Fruit fly (Drosophila melanogaster) whole organism, embryonic: ENCODE measurements around the gene CG33543.

Experiments
- Abd-B ChIP-seq: fragments of 200-800 bp; sonication (Bioruptor generic); optimal IDR thresholded peaks from 2 replicates; lab custom pipeline; 2018; ENCODE audit warnings: missing biosample characterization, mild to moderate bottlenecking, missing genetic modification characterization, moderate library complexity
- Blimp-1 ChIP-seq: fragments of 200-800 bp; sonication (Bioruptor generic); optimal IDR thresholded peaks from 3 replicates; lab custom pipeline; 2018; ENCODE audit warnings: missing biosample characterization, missing genetic modification characterization, mild to moderate bottlenecking, moderate library complexity, missing genetic modification reagents
- CG10209 ChIP-seq: fragments of 200-800 bp; sonication (Bioruptor generic); optimal IDR thresholded peaks from 3 replicates; lab custom pipeline; 2017; ENCODE audit warnings: missing biosample characterization, mild to moderate bottlenecking, missing genetic modification characterization, missing genetic modification reagents
- CG10267 ChIP-seq: fragments of 200-800 bp; sonication (Bioruptor generic); optimal IDR thresholded peaks from 2 replicates; lab custom pipeline; 2018; ENCODE audit warnings: missing biosample characterization, mild to moderate bottlenecking, missing genetic modification characterization, moderate library complexity
- CG10274 ChIP-seq: fragments of 200-800 bp; sonication (Bioruptor generic); optimal IDR thresholded peaks from 3 replicates; lab custom pipeline; 2017; ENCODE audit warnings: missing biosample characterization, mild to moderate bottlenecking, missing genetic modification characterization
- CG12219 ChIP-seq: fragments of 200-800 bp; sonication (Bioruptor generic); optimal IDR thresholded peaks from 3 replicates; lab custom pipeline; 2018; ENCODE audit warnings: missing biosample characterization, mild to moderate bottlenecking, missing genetic modification characterization
- CG1233 ChIP-seq: fragments of 200-800 bp; sonication (Bioruptor generic); optimal IDR thresholded peaks from 4 replicates; lab custom pipeline; 2018; ENCODE audit warnings: missing biosample characterization, mild to moderate bottlenecking, missing genetic modification characterization
- CG14050 ChIP-seq: fragments of 200-800 bp; sonication (Bioruptor generic); IDR thresholded peaks from 3 replicates; pipeline ENCODE4 v1.3.6; 2022; ENCODE audit warnings: missing biosample characterization, missing genetic modification characterization
- CG14710 ChIP-seq: fragments of 200-800 bp; sonication (Bioruptor generic); optimal IDR thresholded peaks from 3 replicates; lab custom pipeline; 2019; ENCODE audit warnings: missing biosample characterization, mild to moderate bottlenecking, missing genetic modification characterization, moderate library complexity
- CG14860 ChIP-seq: fragments of 200-800 bp; sonication (Bioruptor generic); IDR thresholded peaks from 3 replicates; pipeline ENCODE4 v1.3.6; 2022; ENCODE audit warnings: missing biosample characterization, missing genetic modification characterization; ENCODE audit not compliant: partially characterized antibody
- CG15696 ChIP-seq: fragments of 200-800 bp; sonication (Bioruptor generic); optimal IDR thresholded peaks from 2 replicates; lab custom pipeline; 2019; ENCODE audit warnings: missing biosample characterization, mild to moderate bottlenecking, missing genetic modification characterization, moderate library complexity
- CG17568 ChIP-seq: fragments of 200-800 bp; sonication (Bioruptor generic); optimal IDR thresholded peaks from 2 replicates; lab custom pipeline; 2018; ENCODE audit warnings: missing biosample characterization, mild to moderate bottlenecking, missing genetic modification characterization, moderate library complexity
- CG17829 ChIP-seq: fragments of 200-800 bp; optimal IDR thresholded peaks from 2 replicates; lab custom pipeline; 2019; ENCODE audit warnings: missing biosample characterization, mild to moderate bottlenecking, missing genetic modification characterization, moderate library complexity
- CG18262 ChIP-seq: fragments of 200-800 bp; optimal IDR thresholded peaks from 3 replicates; lab custom pipeline; 2019; ENCODE audit warnings: missing biosample characterization, mild to moderate bottlenecking, missing genetic modification characterization, moderate library complexity
- CG34224 ChIP-seq: fragments of 200-800 bp; sonication (Bioruptor generic); IDR thresholded peaks from 3 replicates; pipeline ENCODE4 v1.3.6; 2022; ENCODE audit warnings: missing biosample characterization, missing genetic modification characterization; ENCODE audit not compliant: partially characterized antibody
- CG4820 ChIP-seq: fragments of 200-800 bp; sonication (Bioruptor generic); optimal IDR thresholded peaks from 3 replicates; lab custom pipeline; 2016; ENCODE audit warnings: missing biosample characterization, missing genetic modification characterization
- CG5180 ChIP-seq: fragments of 200-800 bp; sonication (Bioruptor generic); optimal IDR thresholded peaks from 3 replicates; lab custom pipeline; 2017; ENCODE audit warnings: missing biosample characterization, missing genetic modification characterization, mild to moderate bottlenecking, moderate library complexity, missing genetic modification reagents
- CG7839 ChIP-seq: fragments of 200-800 bp; sonication (Bioruptor generic); optimal IDR thresholded peaks from 3 replicates; lab custom pipeline; 2018; ENCODE audit warnings: missing biosample characterization, mild to moderate bottlenecking, missing genetic modification characterization, moderate library complexity
- CG8290 ChIP-seq, 3 experiments: fragments of 200-800 bp; sonication (Bioruptor generic); optimal IDR thresholded peaks; 2 replicates each; lab custom pipeline; 2016 to 2019; ENCODE audit warnings: missing biosample characterization in 3 of 3, missing genetic modification characterization in 3 of 3, mild to moderate bottlenecking in 2 of 3, moderate library complexity in 1 of 3
- CHES-1-like ChIP-seq: fragments of 200-800 bp; sonication (Bioruptor generic); optimal IDR thresholded peaks from 2 replicates; lab custom pipeline; 2016; ENCODE audit warnings: missing biosample characterization, missing genetic modification characterization
- CoRest ChIP-seq: fragments of 200-800 bp; sonication (Bioruptor generic); optimal IDR thresholded peaks from 3 replicates; lab custom pipeline; 2018; ENCODE audit warnings: missing biosample characterization, mild to moderate bottlenecking, missing genetic modification characterization, moderate library complexity
- Dref ChIP-seq: fragments of 200-800 bp; sonication (Bioruptor generic); IDR thresholded peaks from 2 replicates; pipeline ENCODE4 v1.3.6; 2022; ENCODE audit warnings: missing biosample characterization, missing genetic modification characterization
- GATAe ChIP-seq: fragments of 200-800 bp; sonication (Bioruptor generic); conservative IDR thresholded peaks from 2 replicates; pipeline ENCODE4 v1.3.6; 2022; ENCODE audit warnings: missing biosample characterization, missing genetic modification characterization
- HmgZ ChIP-seq: fragments of 200-800 bp; sonication (Bioruptor generic); optimal IDR thresholded peaks from 2 replicates; lab custom pipeline; 2018; ENCODE audit warnings: missing biosample characterization, mild to moderate bottlenecking, missing genetic modification characterization
- Kr ChIP-seq: fragments of 200-800 bp; sonication (Bioruptor generic); optimal IDR thresholded peaks from 2 replicates; lab custom pipeline; 2017; ENCODE audit warnings: missing biosample characterization, mild to moderate bottlenecking, missing genetic modification characterization
- Med ChIP-seq: fragments of 200-800 bp; sonication (Bioruptor generic); peaks from one replicate; lab custom pipeline; 2016; ENCODE audit warnings: missing biosample characterization, missing genetic modification characterization, mild to moderate bottlenecking, inconsistent platforms, moderate library complexity
- Opbp ChIP-seq: fragments of 200-800 bp; sonication (Bioruptor generic); IDR thresholded peaks from 3 replicates; pipeline ENCODE4 v1.3.6; 2022; ENCODE audit warnings: missing biosample characterization, missing genetic modification characterization; ENCODE audit not compliant: partially characterized antibody
- Ptx1 ChIP-seq: fragments of 200-800 bp; sonication (Bioruptor generic); IDR thresholded peaks from 2 replicates; pipeline ENCODE4 v1.3.6; 2022; ENCODE audit warnings: missing biosample characterization, missing genetic modification characterization
- Rfx ChIP-seq: fragments of 200-800 bp; sonication (Bioruptor generic); IDR thresholded peaks from 2 replicates; pipeline ENCODE4 v1.3.6; 2022; ENCODE audit warnings: missing biosample characterization, missing genetic modification characterization
- Scr ChIP-seq: fragments of 200-800 bp; sonication (Bioruptor generic); IDR thresholded peaks from 2 replicates; pipeline ENCODE4 v1.3.6; 2022; ENCODE audit warnings: missing biosample characterization, missing genetic modification characterization; ENCODE audit not compliant: partially characterized antibody
- Ssrp ChIP-seq: fragments of 200-800 bp; sonication (Bioruptor generic); optimal IDR thresholded peaks from 2 replicates; lab custom pipeline; 2018; ENCODE audit warnings: missing biosample characterization, mild to moderate bottlenecking, missing genetic modification characterization, moderate library complexity
- Xrp1 ChIP-seq: fragments of 200-800 bp; sonication (Bioruptor generic); IDR thresholded peaks from 2 replicates; pipeline ENCODE4 v1.3.6; 2022; ENCODE audit warnings: missing biosample characterization, missing genetic modification characterization
- al ChIP-seq: fragments of 200-800 bp; sonication (Bioruptor generic); IDR thresholded peaks from 2 replicates; pipeline ENCODE4 v1.3.6; 2022; ENCODE audit warnings: missing biosample characterization, missing genetic modification characterization
- br ChIP-seq: fragments of >200 bp; optimal IDR thresholded peaks from 2 replicates; lab custom pipeline; 2017
- corto ChIP-seq: fragments of 200-800 bp; sonication (Bioruptor generic); optimal IDR thresholded peaks from 2 replicates; lab custom pipeline; 2016; ENCODE audit warnings: missing biosample characterization, mild to moderate bottlenecking, missing genetic modification characterization, moderate library complexity
- dan ChIP-seq: fragments of 200-800 bp; sonication (Bioruptor generic); IDR thresholded peaks from 2 replicates; pipeline ENCODE4 v1.3.6; 2022; ENCODE audit warnings: missing biosample characterization, missing genetic modification characterization
- dmrt99B ChIP-seq: fragments of 200-800 bp; sonication (Bioruptor generic); optimal IDR thresholded peaks from 2 replicates; lab custom pipeline; 2018; ENCODE audit warnings: missing biosample characterization, mild to moderate bottlenecking, missing genetic modification characterization, moderate library complexity
- gsb ChIP-seq: fragments of 200-800 bp; sonication (Bioruptor generic); IDR thresholded peaks from 2 replicates; pipeline ENCODE4 v1.3.6; 2022; ENCODE audit warnings: missing biosample characterization, missing genetic modification characterization
- gt ChIP-seq: fragments of 200-800 bp; sonication (Bioruptor generic); IDR thresholded peaks from 2 replicates; pipeline ENCODE4 v1.3.6; 2022; ENCODE audit warnings: missing biosample characterization, missing genetic modification characterization
- jing ChIP-seq: fragments of 200-800 bp; sonication (Bioruptor generic); optimal IDR thresholded peaks from 2 replicates; lab custom pipeline; 2018; ENCODE audit warnings: missing biosample characterization, mild to moderate bottlenecking, missing genetic modification characterization
- knrl ChIP-seq: fragments of 200-800 bp; sonication (Bioruptor generic); IDR thresholded peaks from 3 replicates; pipeline ENCODE4 v1.3.6; 2022; ENCODE audit warnings: missing biosample characterization, missing genetic modification characterization; ENCODE audit not compliant: partially characterized antibody
- nerfin-2 ChIP-seq: fragments of 200-800 bp; sonication (Bioruptor generic); IDR thresholded peaks from 2 replicates; pipeline ENCODE4 v1.3.6; 2022; ENCODE audit warnings: missing biosample characterization, missing genetic modification characterization; ENCODE audit not compliant: partially characterized antibody
- otp ChIP-seq: fragments of 200-800 bp; sonication (Bioruptor generic); IDR thresholded peaks from 3 replicates; pipeline ENCODE4, ENCODE4 v1.3.6; 2022; ENCODE audit warnings: missing biosample characterization, missing genetic modification characterization
- repo ChIP-seq: fragments of 200-800 bp; sonication (Bioruptor generic); optimal IDR thresholded peaks from 2 replicates; lab custom pipeline; 2016; ENCODE audit warnings: missing biosample characterization, missing genetic modification characterization
- row ChIP-seq: fragments of 200-800 bp; sonication (Bioruptor generic); IDR thresholded peaks from 3 replicates; pipeline ENCODE4 v1.3.6; 2022; ENCODE audit warnings: missing biosample characterization, missing genetic modification characterization
- scrt ChIP-seq: fragments of 200-800 bp; sonication (Bioruptor generic); optimal IDR thresholded peaks from 2 replicates; lab custom pipeline; 2018; ENCODE audit warnings: missing biosample characterization, mild to moderate bottlenecking, missing genetic modification characterization, moderate library complexity
- sens ChIP-seq: fragments of 200-800 bp; sonication (Bioruptor generic); peaks from one replicate; lab custom pipeline; 2016; ENCODE audit warnings: missing biosample characterization, missing genetic modification characterization
- tio ChIP-seq: fragments of 200-800 bp; sonication (Bioruptor generic); optimal IDR thresholded peaks from 2 replicates; lab custom pipeline; 2017; ENCODE audit warnings: missing biosample characterization, missing genetic modification characterization, inconsistent platforms
- toy ChIP-seq: fragments of 200-800 bp; sonication (Bioruptor generic); IDR thresholded peaks from 2 replicates; pipeline ENCODE4 v1.3.6; 2022; ENCODE audit warnings: missing biosample characterization, missing genetic modification characterization
- z ChIP-seq: fragments of 200-800 bp; sonication (Bioruptor generic); IDR thresholded peaks from 3 replicates; pipeline ENCODE4 v1.3.6; 2022; ENCODE audit warnings: missing biosample characterization, missing genetic modification characterization

CG33543 gene

dm6 chr2L:2032076-2032475, 26.0 kb upstream of the CG33543 start (continued):
- no peak for TF ChIP-seq scrt (GFP tag; lab: Kevin White, UChicago)
- TF ChIP-seq Ptx1 (GFP tag; lab: Robert Waterston, UW): 0 out of 2 replicates have a peak, but pooled peaks have one; percentile 23
- TF ChIP-seq Ssrp (tag; lab: Kevin White, UChicago): peak; percentile 20
- peak; percentile 27 for TF ChIP-seq CG15696 (tag; lab: Kevin White, UChicago)
- TF ChIP-seq dmrt99B: peak; percentile 23
- TF ChIP-seq CoRest (tag; lab: Kevin White, UChicago): peak; percentile 38
- peak; percentile 36 for TF ChIP-seq CG7839 (tag; lab: Kevin White, UChicago)
- peak; percentile 3 for TF ChIP-seq CG10209 (GFP tag; lab: Kevin White, UChicago)
- TF ChIP-seq Blimp-1 (GFP tag; lab: Kevin White, UChicago): peak; percentile 63
- TF ChIP-seq CG10274 (GFP tag; lab: Kevin White, UChicago): no peak
- TF ChIP-seq CG18262 (tag; lab: Kevin White, UChicago): peak; percentile 58
- TF ChIP-seq br (lab: Kevin White, UChicago): no peak
- TF ChIP-seq z (GFP tag; lab: Robert Waterston, UW): no peak
- no peak for TF ChIP-seq al (GFP tag; lab: Robert Waterston, UW)
- TF ChIP-seq Abd-B (GFP tag; lab: Kevin White, UChicago): peak; percentile 19
- no peak for TF ChIP-seq dan (GFP tag; lab: Robert Waterston, UW)
- TF ChIP-seq Xrp1 (GFP tag; lab: Robert Waterston, UW): no peak
- TF ChIP-seq Rfx: peak; percentile 46; the same call in 1 of the 2 replicates
- TF ChIP-seq CG4820 (GFP tag; lab: Kevin White, UChicago): peak; percentile 18
- 0 out of 3 replicates have a peak, but pooled peaks have one; percentile 38 for TF ChIP-seq otp (GFP tag; lab: Robert Waterston, UW)
- TF ChIP-seq CHES-1-like (GFP tag; lab: Kevin White, UChicago): no peak
- no peak for TF ChIP-seq HmgZ (tag; lab: Kevin White, UChicago)
- TF ChIP-seq CG14710 (tag; lab: Kevin White, UChicago): peak; percentile 34
- no peak for TF ChIP-seq CG14050 (GFP tag; lab: Robert Waterston, UW)
- TF ChIP-seq tio (GFP tag; lab: Kevin White, UChicago): peak; percentile 29
- no peak for TF ChIP-seq gt (GFP tag; lab: Robert Waterston, UW)
- TF ChIP-seq CG1233 (GFP tag; lab: Kevin White, UChicago): peak; percentile 22
- no peak for TF ChIP-seq Dref (GFP tag; lab: Robert Waterston, UW)
- TF ChIP-seq CG12219 (GFP tag; lab: Kevin White, UChicago): no peak
- TF ChIP-seq GATAe (GFP tag; lab: Robert Waterston, UW): no peak
- peak; percentile 48; the same call in 2 of the 3 replicates for TF ChIP-seq row (GFP tag; lab: Robert Waterston, UW)
- no peak for TF ChIP-seq Kr (GFP tag; lab: Kevin White, UChicago)
- no peak for TF ChIP-seq CG10267 (tag; lab: Kevin White, UChicago)
- no peak for TF ChIP-seq corto (GFP tag; lab: Kevin White, UChicago)
- TF ChIP-seq gsb (GFP tag; lab: Robert Waterston, UW): no peak
- TF ChIP-seq CG17829 (tag; lab: Kevin White, UChicago): peak; percentile 21
- TF ChIP-seq Med (GFP tag; lab: Kevin White, UChicago): peak; percentile 78
- TF ChIP-seq jing: no peak

dm6 chr2L:2031522-2031921, 25.4 kb upstream of the CG33543 start:
- peak; percentile 77 for TF ChIP-seq CG14860 (GFP tag; lab: Robert Waterston, UW)
- TF ChIP-seq toy (GFP tag; lab: Robert Waterston, UW): no peak
- peak; percentile 33 for TF ChIP-seq Med (GFP tag; lab: Kevin White, UChicago)
- TF ChIP-seq CG5180 (GFP tag; lab: Kevin White, UChicago): peak; percentile 13
- TF ChIP-seq CG34224 (GFP tag; lab: Robert Waterston, UW): peak; percentile 39; the same call in 2 of the 3 replicates
- peak; percentile 54; the same call in 1 of the 3 replicates for TF ChIP-seq knrl (GFP tag; lab: Robert Waterston, UW)
- peak; percentile 79 for TF ChIP-seq nerfin-2
- no peak for TF ChIP-seq CG8290 (GFP tag; optimal IDR thresholded peaks at IDR 0.05; lab: Kevin White, UChicago)
- TF ChIP-seq CG8290 (tag; optimal IDR thresholded peaks at IDR 0.05; lab: Kevin White, UChicago): no peak
- no peak for TF ChIP-seq CG17568 (GFP tag; lab: Kevin White, UChicago)
- no peak for TF ChIP-seq sens
- no peak for TF ChIP-seq repo (GFP tag; lab: Kevin White, UChicago)
- TF ChIP-seq Opbp (GFP tag; lab: Robert Waterston, UW): peak; percentile 83
- TF ChIP-seq Scr (GFP tag; lab: Robert Waterston, UW): peak; percentile 57
